Fruit fly (Drosophila melanogaster) whole organism, adult: Measurements from ENCODE around the gene CG43249.

Source experiments
- CG11617 ChIP-seq: fragments of 200-800 bp; sonication (Bioruptor generic); optimal IDR thresholded peaks from 2 replicates; lab custom pipeline; 2017; ENCODE audit warnings: mild to moderate bottlenecking, missing biosample characterization, missing genetic modification reagents, missing genetic modification characterization
- CG12768 ChIP-seq: fragments of 200-800 bp; sonication (Bioruptor generic); optimal IDR thresholded peaks from 2 replicates; lab custom pipeline; 2017; ENCODE audit warnings: missing biosample characterization, missing genetic modification characterization, mild to moderate bottlenecking, moderate library complexity, missing genetic modification reagents
- CG14711 ChIP-seq: fragments of 200-800 bp; sonication (Bioruptor generic); optimal IDR thresholded peaks from 2 replicates; lab custom pipeline; 2018; ENCODE audit warnings: missing biosample characterization, mild to moderate bottlenecking, missing genetic modification characterization, moderate library complexity
- CG1620 ChIP-seq: fragments of 200-800 bp; sonication (Bioruptor generic); optimal IDR thresholded peaks from 2 replicates; lab custom pipeline; 2016; ENCODE audit warnings: missing biosample characterization, missing genetic modification characterization
- CG33017 ChIP-seq: fragments of 200-800 bp; sonication (Bioruptor generic); optimal IDR thresholded peaks from 2 replicates; lab custom pipeline; 2018; ENCODE audit warnings: missing biosample characterization, mild to moderate bottlenecking, missing genetic modification characterization, moderate library complexity
- CG5204 ChIP-seq: fragments of 200-800 bp; sonication (Bioruptor generic); optimal IDR thresholded peaks from 2 replicates; lab custom pipeline; 2016; ENCODE audit warnings: missing biosample characterization, missing genetic modification characterization
- CG7045 ChIP-seq: fragments of 200-800 bp; sonication (Bioruptor generic); optimal IDR thresholded peaks from 2 replicates; lab custom pipeline; 2017; ENCODE audit warnings: missing biosample characterization, mild to moderate bottlenecking, missing genetic modification characterization
- CG7101 ChIP-seq: fragments of 200-800 bp; sonication (Bioruptor generic); optimal IDR thresholded peaks from 2 replicates; lab custom pipeline; 2018; ENCODE audit warnings: missing biosample characterization, mild to moderate bottlenecking, missing genetic modification characterization, moderate library complexity
- Clk ChIP-seq: fragments of 200-800 bp; sonication (Bioruptor generic); optimal IDR thresholded peaks from 2 replicates; lab custom pipeline; 2017; ENCODE audit warnings: missing biosample characterization, missing genetic modification characterization
- Crg-1 ChIP-seq: fragments of 200-800 bp; sonication (Bioruptor generic); optimal IDR thresholded peaks from 2 replicates; lab custom pipeline; 2016; ENCODE audit warnings: missing biosample characterization, missing genetic modification characterization
- Hr96 ChIP-seq: fragments of 200-800 bp; sonication (Bioruptor generic); optimal IDR thresholded peaks from 2 replicates; lab custom pipeline; 2016; ENCODE audit warnings: missing biosample characterization, missing genetic modification characterization
- Mnt ChIP-seq: fragments of 200-800 bp; sonication (Bioruptor generic); optimal IDR thresholded peaks from 2 replicates; lab custom pipeline; 2016; ENCODE audit warnings: missing biosample characterization, mild to moderate bottlenecking, missing genetic modification characterization
- bab1 ChIP-seq: fragments of 200-800 bp; sonication (Bioruptor generic); optimal IDR thresholded peaks from 3 replicates; lab custom pipeline; 2019; ENCODE audit warnings: missing biosample characterization, mild to moderate bottlenecking, missing genetic modification characterization, moderate library complexity
- cic ChIP-seq: fragments of 200-800 bp; sonication (Bioruptor generic); optimal IDR thresholded peaks from 2 replicates; lab custom pipeline; 2017; ENCODE audit warnings: missing biosample characterization, mild to moderate bottlenecking, missing genetic modification characterization, moderate library complexity
- cnc ChIP-seq, 2 experiments: fragments of >200 bp; optimal IDR thresholded peaks; 2 replicates each; lab custom pipeline; 2017
- kay ChIP-seq: fragments of 200-800 bp; sonication (Bioruptor generic); peaks from one replicate; lab custom pipeline; 2016; ENCODE audit warnings: missing biosample characterization, missing genetic modification characterization, borderline replicate concordance
- ovo ChIP-seq: fragments of 200-800 bp; sonication (Bioruptor generic); optimal IDR thresholded peaks from 2 replicates; lab custom pipeline; 2016; ENCODE audit warnings: missing biosample characterization, missing genetic modification characterization
- pad ChIP-seq: fragments of 200-800 bp; sonication (Bioruptor generic); optimal IDR thresholded peaks from 3 replicates; lab custom pipeline; 2017; ENCODE audit warnings: missing biosample characterization, missing genetic modification characterization, mild to moderate bottlenecking, moderate library complexity, missing genetic modification reagents
- tj ChIP-seq: fragments of 200-800 bp; sonication (Bioruptor generic); optimal IDR thresholded peaks from 3 replicates; lab custom pipeline; 2017; ENCODE audit warnings: missing biosample characterization, mild to moderate bottlenecking, missing genetic modification characterization, moderate library complexity
- toe ChIP-seq: fragments of 200-800 bp; sonication (Bioruptor generic); optimal IDR thresholded peaks from 2 replicates; lab custom pipeline; 2016; ENCODE audit warnings: missing biosample characterization, missing genetic modification characterization

CG43249 gene

dm6 chr3L:16305820-16306650 lies 2.0 kb downstream of the CG43249 start, which contains the start of the genes CG13043 and CG13063:
Gene CG13043, minus strand, starts transcription at chr3L:16305870.
Gene CG13063, plus strand, starts transcription at chr3L:16306600.
- no peak for TF ChIP-seq CG11617 (GFP tag; lab: Kevin White, UChicago)
- TF ChIP-seq Mnt (GFP tag; lab: Kevin White, UChicago), result no peak
- TF ChIP-seq pad (GFP tag; lab: Kevin White, UChicago), result no peak
- no peak for TF ChIP-seq CG7045
- no peak for TF ChIP-seq cic (GFP tag; lab: Kevin White, UChicago)
- no peak for TF ChIP-seq CG12768
- TF ChIP-seq Hr96 (GFP tag; lab: Kevin White, UChicago), result no peak
- no peak for TF ChIP-seq tj (GFP tag; lab: Kevin White, UChicago)
- no peak for TF ChIP-seq CG7101 (tag; lab: Kevin White, UChicago)
- no peak for TF ChIP-seq Crg-1 (GFP tag; lab: Kevin White, UChicago)
- TF ChIP-seq kay, result no peak
- no peak for TF ChIP-seq bab1 (GFP tag; lab: Kevin White, UChicago)
- TF ChIP-seq CG5204 (GFP tag; lab: Kevin White, UChicago), result no peak
- no peak for TF ChIP-seq CG1620 (GFP tag; lab: Kevin White, UChicago)
- TF ChIP-seq cnc (optimal IDR thresholded peaks at IDR 0.05; lab: Kevin White, UChicago), result no peak
- no peak for TF ChIP-seq CG14711 (tag; lab: Kevin White, UChicago)
- TF ChIP-seq toe, result no peak

dm6 chr3L:16308380-16308779 lies 4.3 kb downstream of the CG43249 start, which contains the start of gene CG13042:
Gene CG13042, minus strand, starts transcription at chr3L:16308480.
- TF ChIP-seq CG7101 (tag; lab: Kevin White, UChicago) (no peak), Mnt (GFP tag; lab: Kevin White, UChicago) (no peak), CG33017 (tag; lab: Kevin White, UChicago) (no peak), CG14711 (tag; lab: Kevin White, UChicago) (no peak), CG5204 (GFP tag; lab: Kevin White, UChicago) (no peak), CG7045 (no peak), CG12768 (no peak), Crg-1 (GFP tag; lab: Kevin White, UChicago) (no peak), CG1620 (GFP tag; lab: Kevin White, UChicago) (no peak), cnc (optimal IDR thresholded peaks at IDR 0.05; lab: Kevin White, UChicago) (no peak), ovo (GFP tag; lab: Kevin White, UChicago) (no peak), CG11617 (GFP tag; lab: Kevin White, UChicago) (no peak), kay (no peak), toe (no peak), tj (GFP tag; lab: Kevin White, UChicago) (no peak), pad (GFP tag; lab: Kevin White, UChicago) (no peak), bab1 (GFP tag; lab: Kevin White, UChicago) (no peak), Hr96 (GFP tag; lab: Kevin White, UChicago) (no peak)

dm6 chr3L:16309972-16310371 lies 5.9 kb downstream of the CG43249 start:
- TF ChIP-seq CG14711 (tag; lab: Kevin White, UChicago) (no peak), CG5204 (GFP tag; lab: Kevin White, UChicago) (peak; percentile 32)

- TF ChIP-seq Mnt (GFP tag; lab: Kevin White, UChicago) (no peak), CG7045 (no peak), CG12768 (no peak), tj (GFP tag; lab: Kevin White, UChicago) (no peak), bab1 (GFP tag; lab: Kevin White, UChicago) (no peak), CG33017 (tag; lab: Kevin White, UChicago) (no peak), Hr96 (GFP tag; lab: Kevin White, UChicago) (no peak), CG7101 (tag; lab: Kevin White, UChicago) (no peak), CG1620 (GFP tag; lab: Kevin White, UChicago) (no peak)
These were observed 9.9 kb downstream of the CG43249 start, which contains the start of gene CG13062 for dm6 chr3L:16313985-16314384. Gene CG13062, plus strand, starts transcription at chr3L:16314285.

dm6 chr3L:16317724-16318123 lies 13.6 kb downstream of the CG43249 start, which contains the start of gene Nplp3:
Gene Nplp3, plus strand, starts transcription at chr3L:16318024.
- TF ChIP-seq Clk (GFP tag; lab: Kevin White, UChicago), result no peak
- TF ChIP-seq CG1620 (GFP tag; lab: Kevin White, UChicago), result no peak
- no peak for TF ChIP-seq cic (GFP tag; lab: Kevin White, UChicago)
- no peak for TF ChIP-seq Hr96 (GFP tag; lab: Kevin White, UChicago)
- TF ChIP-seq CG7045, result no peak
- no peak for TF ChIP-seq CG14711 (tag; lab: Kevin White, UChicago)
- no peak for TF ChIP-seq bab1 (GFP tag; lab: Kevin White, UChicago)
- no peak for TF ChIP-seq CG11617 (GFP tag; lab: Kevin White, UChicago)
- no peak for TF ChIP-seq CG12768
- no peak for TF ChIP-seq Mnt (GFP tag; lab: Kevin White, UChicago)
- TF ChIP-seq cnc (optimal IDR thresholded peaks at IDR 0.05; lab: Kevin White, UChicago), result no peak
- TF ChIP-seq ovo (GFP tag; lab: Kevin White, UChicago), result no peak
- no peak for TF ChIP-seq Crg-1 (GFP tag; lab: Kevin White, UChicago)
- TF ChIP-seq CG5204 (GFP tag; lab: Kevin White, UChicago), result no peak
- no peak for TF ChIP-seq CG7101 (tag; lab: Kevin White, UChicago)
- no peak for TF ChIP-seq tj (GFP tag; lab: Kevin White, UChicago)
- no peak for TF ChIP-seq CG33017 (tag; lab: Kevin White, UChicago)
